Fruit fly (Drosophila melanogaster): ENCODE data around the gene CG16890.

dm6 chr2L:13811323-13811722, 27.2 kb upstream of the CG16890 start, which contains the start of the genes Adat1 and CG16865:
- TF ChIP-seq fd96Ca (GFP tag; IDR thresholded peaks at IDR 0.05) (no peak), CG9948 (tag; optimal IDR thresholded peaks at IDR 0.05) (no peak), CG15710 (tag; optimal IDR thresholded peaks at IDR 0.05) (no peak), CG14655 (GFP tag; optimal IDR thresholded peaks at IDR 0.05) (no peak), CG8301 (tag; optimal IDR thresholded peaks at IDR 0.05) (no peak)
